Worm (Caenorhabditis elegans): Measurements from ENCODE around the gene str-205.

DNA sequence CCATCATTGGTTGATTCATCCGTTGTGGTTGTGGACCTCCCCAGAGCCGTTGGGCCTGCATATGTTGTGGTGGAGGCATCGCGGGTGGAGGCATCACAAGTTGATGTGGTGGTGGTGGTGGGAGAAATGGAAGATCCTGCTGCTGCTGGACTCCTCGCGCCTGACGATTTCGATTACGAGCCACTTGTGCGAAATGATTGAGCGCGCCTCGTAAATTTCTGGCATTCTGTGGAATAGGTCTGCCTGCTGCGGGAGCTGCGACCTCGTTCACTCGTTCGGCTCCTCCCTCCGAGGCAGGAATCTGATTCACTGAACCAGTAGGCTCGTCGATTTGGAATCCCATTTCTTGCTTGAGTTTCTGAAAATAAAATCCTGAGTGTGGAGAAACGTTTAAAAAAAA, 30.9 kb upstream of the str-205 start:
- no peak for TF ChIP-seq him-1 (tag; optimal IDR thresholded peaks at IDR 0.05)
- TF ChIP-seq W03F9.2 (tag; optimal IDR thresholded peaks at IDR 0.05), result no peak
- TF ChIP-seq dao-5 (tag; optimal IDR thresholded peaks at IDR 0.05), result no peak
